Fruit fly (Drosophila melanogaster) whole organism, embryonic: ENCODE data around the gene CG14232.

Experiments used
- CG10147 ChIP-seq: fragments of 200-800 bp; sonication (Bioruptor generic); optimal IDR thresholded peaks from 2 replicates; lab custom pipeline; 2019; ENCODE audit warnings: missing biosample characterization, mild to moderate bottlenecking, missing genetic modification characterization, moderate library complexity
- CG10366 ChIP-seq: fragments of 200-800 bp; sonication (Bioruptor generic); IDR thresholded peaks from 2 replicates; pipeline ENCODE4 v1.3.6; 2022; ENCODE audit warnings: missing biosample characterization, missing genetic modification characterization
- CG11560 ChIP-seq: fragments of 200-800 bp; sonication (Bioruptor generic); IDR thresholded peaks from 3 replicates; pipeline ENCODE4 v1.3.6; 2022; ENCODE audit warnings: missing biosample characterization, missing genetic modification characterization
- CG12219 ChIP-seq: fragments of 200-800 bp; sonication (Bioruptor generic); optimal IDR thresholded peaks from 3 replicates; lab custom pipeline; 2018; ENCODE audit warnings: missing biosample characterization, mild to moderate bottlenecking, missing genetic modification characterization
- CG13296 ChIP-seq: fragments of 200-800 bp; sonication (Bioruptor generic); optimal IDR thresholded peaks from 3 replicates; lab custom pipeline; 2018; ENCODE audit warnings: missing biosample characterization, mild to moderate bottlenecking, missing genetic modification characterization
- CG15269 ChIP-seq: fragments of 200-800 bp; sonication (Bioruptor generic); optimal IDR thresholded peaks from 2 replicates; lab custom pipeline; 2018; ENCODE audit warnings: missing biosample characterization, mild to moderate bottlenecking, missing genetic modification characterization, moderate library complexity
- CG1603 ChIP-seq: fragments of 200-800 bp; sonication (Bioruptor generic); optimal IDR thresholded peaks from 2 replicates; lab custom pipeline; 2019; ENCODE audit warnings: missing biosample characterization, mild to moderate bottlenecking, missing genetic modification characterization, moderate library complexity
- CG2199 ChIP-seq: fragments of 200-800 bp; sonication (Bioruptor generic); IDR thresholded peaks from 3 replicates; pipeline ENCODE4 v1.3.6; 2022; ENCODE audit warnings: missing biosample characterization, missing genetic modification characterization
- CG2875 ChIP-seq: fragments of 200-800 bp; sonication (Bioruptor generic); optimal IDR thresholded peaks from 2 replicates; lab custom pipeline; 2017; ENCODE audit warnings: missing biosample characterization, mild to moderate bottlenecking, missing genetic modification characterization, missing genetic modification reagents
- CG31388 ChIP-seq: fragments of 200-800 bp; sonication (Bioruptor generic); optimal IDR thresholded peaks from 2 replicates; lab custom pipeline; 2016; ENCODE audit warnings: missing biosample characterization, missing genetic modification characterization
- CG34422 ChIP-seq: fragments of 200-800 bp; sonication (Bioruptor generic); IDR thresholded peaks from 3 replicates; pipeline ENCODE4 v1.3.6; 2022; ENCODE audit warnings: missing biosample characterization, missing genetic modification characterization
- CG4360 ChIP-seq: fragments of 200-800 bp; sonication (Bioruptor generic); IDR thresholded peaks from 2 replicates; pipeline ENCODE4 v1.3.6; 2022; ENCODE audit warnings: missing biosample characterization, missing genetic modification characterization
- CG4854 ChIP-seq: fragments of 200-800 bp; sonication (Bioruptor generic); optimal IDR thresholded peaks from 2 replicates; lab custom pipeline; 2016; ENCODE audit warnings: missing biosample characterization, missing genetic modification characterization, inconsistent platforms
- CG5180 ChIP-seq: fragments of 200-800 bp; sonication (Bioruptor generic); optimal IDR thresholded peaks from 3 replicates; lab custom pipeline; 2017; ENCODE audit warnings: missing biosample characterization, missing genetic modification characterization, mild to moderate bottlenecking, moderate library complexity, missing genetic modification reagents
- CG5245 ChIP-seq: fragments of 200-800 bp; sonication (Bioruptor generic); optimal IDR thresholded peaks from 3 replicates; lab custom pipeline; 2016; ENCODE audit warnings: missing biosample characterization, missing genetic modification characterization
- CG5953 ChIP-seq: fragments of 200-800 bp; sonication (Bioruptor generic); IDR thresholded peaks from 2 replicates; pipeline ENCODE4 v1.3.6; 2022; ENCODE audit warnings: missing biosample characterization, missing genetic modification characterization
- CG8290 ChIP-seq, 3 experiments: fragments of 200-800 bp; sonication (Bioruptor generic); optimal IDR thresholded peaks; 2 replicates each; lab custom pipeline; 2016 to 2019; ENCODE audit warnings: missing biosample characterization in 3 of 3, missing genetic modification characterization in 3 of 3, mild to moderate bottlenecking in 2 of 3, moderate library complexity in 1 of 3
- CG8765 ChIP-seq: fragments of 200-800 bp; sonication (Bioruptor generic); IDR thresholded peaks from 2 replicates; pipeline ENCODE4 v1.3.6; 2022; ENCODE audit warnings: missing biosample characterization, missing genetic modification characterization
- CTCF ChIP-seq: fragments of 200-800 bp; sonication (Bioruptor generic); optimal IDR thresholded peaks from 2 replicates; lab custom pipeline; 2017; ENCODE audit warnings: missing biosample characterization, mild to moderate bottlenecking, missing genetic modification characterization, moderate library complexity
- Camta ChIP-seq: fragments of 200-800 bp; sonication (Bioruptor generic); optimal IDR thresholded peaks from 2 replicates; lab custom pipeline; 2016; ENCODE audit warnings: missing biosample characterization, missing genetic modification characterization
- CkIIα-i1 ChIP-seq: fragments of 200-800 bp; sonication (Bioruptor generic); IDR thresholded peaks from 2 replicates; pipeline ENCODE4 v1.3.6; 2022; ENCODE audit warnings: missing biosample characterization, missing genetic modification characterization
- Dip2 ChIP-seq: fragments of 200-800 bp; sonication (Bioruptor generic); IDR thresholded peaks from 2 replicates; pipeline ENCODE4 v1.3.6; 2022; ENCODE audit warnings: missing biosample characterization, missing genetic modification characterization
- Dref ChIP-seq: fragments of 200-800 bp; sonication (Bioruptor generic); IDR thresholded peaks from 2 replicates; pipeline ENCODE4 v1.3.6; 2022; ENCODE audit warnings: missing biosample characterization, missing genetic modification characterization
- Eip74EF ChIP-seq, 2 experiments: fragments of 200-800 bp in 1 of 2; fragments of >200 bp in 1 of 2; sonication (Bioruptor generic) in 1 of 2; optimal IDR thresholded peaks; 2 replicates each; lab custom pipeline; 2017 to 2019; ENCODE audit warnings: missing biosample characterization in 2 of 2, missing genetic modification characterization in 2 of 2, mild to moderate bottlenecking in 1 of 2, moderate library complexity in 1 of 2
- Hsf ChIP-seq: fragments of 200-800 bp; sonication (Bioruptor generic); optimal IDR thresholded peaks from 3 replicates; lab custom pipeline; 2016; ENCODE audit warnings: missing biosample characterization, missing genetic modification characterization
- Med ChIP-seq: fragments of 200-800 bp; sonication (Bioruptor generic); peaks from one replicate; lab custom pipeline; 2016; ENCODE audit warnings: missing biosample characterization, missing genetic modification characterization, mild to moderate bottlenecking, inconsistent platforms, moderate library complexity
- NC2β ChIP-seq: fragments of 200-800 bp; sonication (Bioruptor generic); optimal IDR thresholded peaks from 2 replicates; lab custom pipeline; 2016; ENCODE audit warnings: missing biosample characterization, missing genetic modification characterization
- Nf-YA ChIP-seq: fragments of 200-800 bp; sonication (Bioruptor generic); IDR thresholded peaks from 2 replicates; pipeline ENCODE4 v1.3.6; 2022; ENCODE audit warnings: missing biosample characterization, missing genetic modification characterization
- Sry-β ChIP-seq: fragments of 200-800 bp; sonication (Bioruptor generic); optimal IDR thresholded peaks from 2 replicates; lab custom pipeline; 2018; ENCODE audit warnings: missing biosample characterization, mild to moderate bottlenecking, missing genetic modification characterization, moderate library complexity
- amos ChIP-seq: fragments of 200-800 bp; sonication (Bioruptor generic); IDR thresholded peaks from 2 replicates; pipeline ENCODE4 v1.3.6; 2022; ENCODE audit warnings: missing biosample characterization, missing genetic modification characterization; ENCODE audit not compliant: partially characterized antibody
- aop ChIP-seq: fragments of 200-800 bp; sonication (Bioruptor generic); IDR thresholded peaks from 2 replicates; pipeline ENCODE4 v1.3.6; 2022; ENCODE audit warnings: missing biosample characterization, missing genetic modification characterization
- az2 ChIP-seq: fragments of 200-800 bp; sonication (Bioruptor generic); optimal IDR thresholded peaks from 3 replicates; lab custom pipeline; 2016; ENCODE audit warnings: missing biosample characterization, missing genetic modification characterization
- crp ChIP-seq, 2 experiments: fragments of 200-800 bp; sonication (Bioruptor generic); optimal IDR thresholded peaks; 2 replicates in 1 of 2; 3 replicates in 1 of 2; lab custom pipeline; 2017; ENCODE audit warnings: missing biosample characterization in 2 of 2, missing genetic modification characterization in 2 of 2, mild to moderate bottlenecking in 1 of 2, moderate library complexity in 1 of 2
- cwo ChIP-seq: fragments of 200-800 bp; sonication (Bioruptor generic); optimal IDR thresholded peaks from 3 replicates; lab custom pipeline; 2017; ENCODE audit warnings: missing biosample characterization, missing genetic modification characterization, mild to moderate bottlenecking, moderate library complexity, missing genetic modification reagents
- dan ChIP-seq: fragments of 200-800 bp; sonication (Bioruptor generic); IDR thresholded peaks from 2 replicates; pipeline ENCODE4 v1.3.6; 2022; ENCODE audit warnings: missing biosample characterization, missing genetic modification characterization
- dati ChIP-seq: fragments of 200-800 bp; sonication (Bioruptor generic); IDR thresholded peaks from 2 replicates; pipeline ENCODE4 v1.3.6; 2022; ENCODE audit warnings: missing biosample characterization, missing genetic modification characterization
- dpn ChIP-seq, 2 experiments: fragments of 200-800 bp; sonication (Bioruptor generic); optimal IDR thresholded peaks; 3 replicates each; lab custom pipeline; 2016; ENCODE audit warnings: missing biosample characterization in 2 of 2, missing genetic modification characterization in 2 of 2
- exex ChIP-seq: fragments of 200-800 bp; sonication (Bioruptor generic); optimal IDR thresholded peaks from 4 replicates; lab custom pipeline; 2018; ENCODE audit warnings: missing biosample characterization, mild to moderate bottlenecking, missing genetic modification characterization, moderate library complexity
- fd64A ChIP-seq: fragments of 200-800 bp; sonication (Bioruptor generic); optimal IDR thresholded peaks from 3 replicates; lab custom pipeline; 2018; ENCODE audit warnings: missing biosample characterization, mild to moderate bottlenecking, missing genetic modification characterization
- gt ChIP-seq: fragments of 200-800 bp; sonication (Bioruptor generic); IDR thresholded peaks from 2 replicates; pipeline ENCODE4 v1.3.6; 2022; ENCODE audit warnings: missing biosample characterization, missing genetic modification characterization
- hkb ChIP-seq, 2 experiments: fragments of 200-800 bp in 1 of 2; fragments of >200 bp in 1 of 2; sonication (Bioruptor generic) in 1 of 2; IDR thresholded peaks in 1 of 2; optimal IDR thresholded peaks in 1 of 2; 2 replicates each; pipeline versions ENCODE4 v1.3.6 to Lab custom; 2017 to 2022; ENCODE audit warnings: missing biosample characterization in 1 of 2, missing genetic modification characterization in 1 of 2
- insv ChIP-seq, 2 experiments: fragments of 200-800 bp; sonication (Bioruptor generic); optimal IDR thresholded peaks; 3 replicates each; lab custom pipeline; 2016 to 2018; ENCODE audit warnings: missing biosample characterization in 2 of 2, missing genetic modification characterization in 2 of 2
- inv ChIP-seq: fragments of 200-800 bp; sonication (Bioruptor generic); IDR thresholded peaks from 2 replicates; pipeline ENCODE4 v1.3.6; 2022; ENCODE audit warnings: missing biosample characterization, missing genetic modification characterization; ENCODE audit not compliant: partially characterized antibody
- onecut ChIP-seq: fragments of 200-800 bp; sonication (Bioruptor generic); IDR thresholded peaks from 2 replicates; pipeline ENCODE4 v1.3.6; 2022; ENCODE audit warnings: missing biosample characterization, missing genetic modification characterization
- otp ChIP-seq: fragments of 200-800 bp; sonication (Bioruptor generic); IDR thresholded peaks from 3 replicates; pipeline ENCODE4, ENCODE4 v1.3.6; 2022; ENCODE audit warnings: missing biosample characterization, missing genetic modification characterization
- sima ChIP-seq: fragments of 200-800 bp; sonication (Bioruptor generic); optimal IDR thresholded peaks from 2 replicates; lab custom pipeline; 2016; ENCODE audit warnings: missing biosample characterization, missing genetic modification characterization
- vfl ChIP-seq: fragments of 200-800 bp; sonication (Bioruptor generic); optimal IDR thresholded peaks from 2 replicates; lab custom pipeline; 2016; ENCODE audit warnings: missing biosample characterization, missing genetic modification characterization
- vvl ChIP-seq: fragments of 200-800 bp; sonication (Bioruptor generic); IDR thresholded peaks from 2 replicates; pipeline ENCODE4 v1.3.6; 2022; ENCODE audit warnings: missing biosample characterization, missing genetic modification characterization

The CG14232 gene

DNA sequence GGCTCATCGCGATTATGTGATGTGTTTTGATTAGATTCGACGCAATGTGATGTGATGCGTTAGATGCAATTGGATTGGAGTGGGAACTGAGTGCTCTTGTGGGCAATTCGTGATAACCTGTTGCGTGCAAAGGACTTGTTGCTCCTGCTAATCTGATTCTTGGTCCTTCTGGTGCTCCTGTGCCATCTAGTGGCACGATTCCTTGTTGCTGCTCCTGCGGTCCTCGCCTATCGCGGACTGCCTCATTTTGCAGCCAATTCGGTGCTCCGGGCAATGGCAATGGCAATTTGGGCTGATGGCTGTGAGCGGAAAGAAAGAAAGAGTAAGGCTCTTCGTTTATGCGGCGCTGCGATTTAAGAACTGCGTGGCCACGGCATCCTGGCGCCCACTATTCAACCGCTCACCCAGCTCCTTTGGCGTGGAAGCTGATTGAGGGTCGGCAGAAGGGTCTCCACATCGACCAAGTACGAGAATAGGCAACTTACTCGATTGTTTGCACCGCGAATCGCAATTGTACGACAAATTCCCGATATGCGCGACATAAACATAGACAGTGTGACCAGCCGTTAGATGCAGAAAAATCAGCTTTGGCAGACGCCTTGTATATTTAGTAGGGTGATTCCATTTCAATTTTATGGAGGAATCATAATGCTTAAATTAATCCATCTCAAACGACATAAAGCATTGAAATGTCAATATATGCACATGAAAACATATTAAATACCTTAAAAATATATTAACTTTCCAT, 10.9 kb downstream of the CG14232 start, which contains the start of gene Mer (continued):
- TF ChIP-seq amos (GFP tag; lab: Robert Waterston, UW) (no peak), Camta (GFP tag; lab: Kevin White, UChicago) (peak; percentile 81), CG5953 (GFP tag; lab: Robert Waterston, UW) (peak; percentile 75; the same call in 1 of the 2 replicates), Dip2 (no peak; the same call in 1 of the 2 replicates), onecut (peak; percentile 78), otp (peak; percentile 76; the same call in 2 of the 3 replicates), dati (GFP tag; lab: Robert Waterston, UW) (peak; percentile 63; the same call in 1 of the 2 replicates), hkb (optimal IDR thresholded peaks at IDR 0.05; lab: Kevin White, UChicago) (no peak), hkb (GFP tag; IDR thresholded peaks at IDR 0.05; lab: Robert Waterston, UW) (peak; percentile 91), CG13296 (GFP tag; lab: Kevin White, UChicago) (peak; percentile 87), dpn (GFP tag; optimal IDR thresholded peaks at IDR 0.05; lab: Kevin White, UChicago) (peak; percentile 86 to 88), aop (no peak), Dref (GFP tag; lab: Robert Waterston, UW) (0 out of 2 replicates have a peak, but pooled peaks have one; percentile 25), CG15269 (peak; percentile 86), vfl (GFP tag; lab: Kevin White, UChicago) (peak; percentile 76), CG8290 (GFP tag; optimal IDR thresholded peaks at IDR 0.05; lab: Kevin White, UChicago) (peak; percentile 85), CG8290 (tag; optimal IDR thresholded peaks at IDR 0.05; lab: Kevin White, UChicago) (peak; percentile 49 to 97), CG31388 (GFP tag; lab: Kevin White, UChicago) (peak; percentile 36), dan (GFP tag; lab: Robert Waterston, UW) (no peak), Med (peak; percentile 99), az2 (GFP tag; lab: Kevin White, UChicago) (peak; percentile 67), fd64A (GFP tag; lab: Kevin White, UChicago) (peak; percentile 62), Hsf (peak; percentile 88), CG10366 (GFP tag; lab: Robert Waterston, UW) (peak; percentile 73), CG4360 (peak; percentile 62), CG34422 (GFP tag; lab: Robert Waterston, UW) (peak; percentile 88), CG2875 (GFP tag; lab: Kevin White, UChicago) (peak; percentile 63), CG4854 (GFP tag; lab: Kevin White, UChicago) (peak; percentile 52), Sry-β (peak; percentile 14), vvl (peak; percentile 82), CG8765 (GFP tag; lab: Robert Waterston, UW) (peak; percentile 33; the same call in 1 of the 2 replicates), sima (GFP tag; lab: Kevin White, UChicago) (no peak), cwo (peak; percentile 77), exex (tag; lab: Kevin White, UChicago) (no peak), CG12219 (GFP tag; lab: Kevin White, UChicago) (peak; percentile 86), gt (GFP tag; lab: Robert Waterston, UW) (no peak), CG11560 (tag; lab: Robert Waterston, UW) (0 out of 3 replicates have a peak, but pooled peaks have one; percentile 36), insv (GFP tag; optimal IDR thresholded peaks at IDR 0.05; lab: Kevin White, UChicago) (peak in 1 of 2 experiments; percentile 45), CG1603 (tag; lab: Kevin White, UChicago) (peak; percentile 93), Nf-YA (peak; percentile 59; the same call in 1 of the 2 replicates), inv (GFP tag; lab: Robert Waterston, UW) (no peak), CG10147 (GFP tag; lab: Kevin White, UChicago) (peak; percentile 78), crp (GFP tag; optimal IDR thresholded peaks at IDR 0.05; lab: Kevin White, UChicago) (peak in 1 of 2 experiments; percentile 35), Eip74EF (GFP tag; optimal IDR thresholded peaks at IDR 0.05; lab: Kevin White, UChicago) (no peak), CG2199 (GFP tag; lab: Robert Waterston, UW) (0 out of 3 replicates have a peak, but pooled peaks have one; percentile 53), CG5245 (GFP tag; lab: Kevin White, UChicago) (peak; percentile 54), CkIIα-i1 (GFP tag; lab: Robert Waterston, UW) (no peak), CTCF (GFP tag; lab: Kevin White, UChicago) (peak; percentile 12), NC2β (GFP tag; lab: Kevin White, UChicago) (peak; percentile 79), CG5180 (peak; percentile 63)
